Worm (Caenorhabditis elegans) whole organism, L1 larva: Measurements from ENCODE around the gene mat-2.

ENCODE experiments used
- ama-1 ChIP-seq: fragments of 150-350 bp; optimal IDR thresholded peaks from 2 replicates; lab custom pipeline; 2014
- ceh-82 ChIP-seq, 3 experiments: fragments of 150-350 bp in 1 of 3; sonication (generic microtip) in 2 of 3; optimal IDR thresholded peaks; 2 replicates each; lab custom pipeline; 2014 to 2017; ENCODE audit warnings: missing biosample characterization in 3 of 3, missing genetic modification characterization in 3 of 3
- ceh-90 ChIP-seq: sonication (generic microtip); optimal IDR thresholded peaks from 2 replicates; lab custom pipeline; 2016; ENCODE audit warnings: missing genetic modification characterization, missing compliant biosample characterization
- dsc-1 ChIP-seq: sonication (generic microtip); optimal IDR thresholded peaks from 2 replicates; lab custom pipeline; 2016; ENCODE audit warnings: mild to moderate bottlenecking, missing genetic modification characterization, missing compliant biosample characterization
- egl-27 ChIP-seq, 2 experiments: fragments of 150-350 bp in 1 of 2; sonication (generic microtip); optimal IDR thresholded peaks; 3 replicates each; lab custom pipeline; 2017 to 2018; ENCODE audit warnings: missing biosample characterization in 2 of 2, missing genetic modification characterization in 2 of 2, missing genetic modification reagents in 2 of 2
- lin-13 ChIP-seq: fragments of 150-350 bp; optimal IDR thresholded peaks from 2 replicates; lab custom pipeline; 2014; ENCODE audit warnings: missing biosample characterization, missing genetic modification reagents, missing genetic modification characterization
- lin-35 ChIP-seq, 2 experiments: fragments of 150-350 bp; optimal IDR thresholded peaks; 2 replicates each; lab custom pipeline; 2014; ENCODE audit warnings: missing biosample characterization in 2 of 2, missing genetic modification characterization in 2 of 2, missing genetic modification reagents in 2 of 2
- lin-39 ChIP-seq: fragments of 150-350 bp; optimal IDR thresholded peaks from 2 replicates; lab custom pipeline; 2014; ENCODE audit warnings: missing biosample characterization, missing genetic modification reagents, missing genetic modification characterization
- nhr-47 ChIP-seq: sonication (generic microtip); optimal IDR thresholded peaks from 2 replicates; lab custom pipeline; 2016; ENCODE audit warnings: mild to moderate bottlenecking, missing genetic modification characterization, moderate library complexity, missing compliant biosample characterization
- pag-3 ChIP-seq: sonication (generic microtip); optimal IDR thresholded peaks from 2 replicates; lab custom pipeline; 2017; ENCODE audit warnings: missing genetic modification characterization, mild to moderate bottlenecking, missing compliant biosample characterization, antibody characterized with exemption, borderline replicate concordance; ENCODE audit not compliant: insufficient read depth
- snpc-4 ChIP-seq: fragments of 150-350 bp; optimal IDR thresholded peaks from 2 replicates; lab custom pipeline; 2014; ENCODE audit warnings: missing biosample characterization, missing genetic modification characterization

ce11 chrII:11140140-11140539 lies 27.6 kb downstream of the mat-2 start, which contains the start of gene F40F8.4:
- TF ChIP-seq pag-3 (tag; lab: Kevin White, UChicago) (no peak), lin-13 (GFP tag; lab: Kevin White, UChicago) (no peak), ceh-82 (tag; optimal IDR thresholded peaks at IDR 0.05; lab: Kevin White, UChicago) (no peak), ceh-90 (no peak), lin-39 (tag; lab: Kevin White, UChicago) (no peak), snpc-4 (tag; lab: Kevin White, UChicago) (no peak), egl-27 (tag; optimal IDR thresholded peaks at IDR 0.05; lab: Kevin White, UChicago) (no peak), lin-35 (GFP tag; optimal IDR thresholded peaks at IDR 0.05; lab: Kevin White, UChicago) (no peak), dsc-1 (no peak), nhr-47 (tag; lab: Kevin White, UChicago) (no peak), ama-1 (lab: Kevin White, UChicago) (no peak)
